Worm (Caenorhabditis elegans) whole organism, young adult: ENCODE measurements around the gene rab-1.

Experiments used
- B0336.3 ChIP-seq: fragments of 200-800 bp; sonication (Bioruptor generic); IDR thresholded peaks from 2 replicates; pipeline ENCODE4 v1.3.6; 2022; ENCODE audit warnings: missing genetic modification characterization, missing compliant biosample characterization
- F23B12.7 ChIP-seq: sonication (generic microtip); optimal IDR thresholded peaks from 2 replicates; lab custom pipeline; 2017; ENCODE audit warnings: missing genetic modification characterization, mild to moderate bottlenecking, missing compliant biosample characterization, antibody characterized with exemption, moderate library complexity; ENCODE audit not compliant: insufficient read depth
- F33H1.4 ChIP-seq: fragments of 200-800 bp; sonication (Bioruptor generic); IDR thresholded peaks from 2 replicates; pipeline ENCODE4 v1.3.6; 2022; ENCODE audit warnings: missing genetic modification reagents, missing genetic modification characterization, missing compliant biosample characterization
- F37B4.10 ChIP-seq: fragments of 200-800 bp; sonication (Bioruptor generic); IDR thresholded peaks from 2 replicates; pipeline ENCODE4 v1.3.6; 2022; ENCODE audit warnings: missing genetic modification characterization, missing compliant biosample characterization
- F39B2.1 ChIP-seq: fragments of 200-800 bp; sonication (Bioruptor generic); IDR thresholded peaks from 2 replicates; pipeline ENCODE4 v1.3.6; 2022; ENCODE audit warnings: missing genetic modification reagents, missing genetic modification characterization, missing compliant biosample characterization
- F52B5.7 ChIP-seq: sonication (generic microtip); optimal IDR thresholded peaks from 2 replicates; lab custom pipeline; 2016; ENCODE audit warnings: mild to moderate bottlenecking, missing genetic modification characterization, missing compliant biosample characterization
- F55B11.4 ChIP-seq: sonication (generic microtip); optimal IDR thresholded peaks from 2 replicates; lab custom pipeline; 2016; ENCODE audit warnings: missing compliant biosample characterization, missing genetic modification characterization, borderline replicate concordance; ENCODE audit not compliant: insufficient read depth
- T26A5.8 ChIP-seq: sonication (generic microtip); optimal IDR thresholded peaks from 2 replicates; lab custom pipeline; 2016; ENCODE audit warnings: missing genetic modification characterization, missing compliant biosample characterization
- Y53F4B.3 ChIP-seq: fragments of 200-800 bp; sonication (Bioruptor generic); IDR thresholded peaks from 2 replicates; pipeline ENCODE4 v1.3.6; 2022; ENCODE audit warnings: missing genetic modification reagents, missing genetic modification characterization, missing compliant biosample characterization
- Y79H2A.3 ChIP-seq: fragments of 200-800 bp; sonication (Bioruptor generic); conservative IDR thresholded peaks from 2 replicates; pipeline ENCODE4 v1.3.6; 2022; ENCODE audit warnings: missing genetic modification reagents, missing genetic modification characterization, missing compliant biosample characterization
- Y95B8A.8 ChIP-seq: fragments of 200-800 bp; sonication (Bioruptor generic); IDR thresholded peaks from 2 replicates; pipeline ENCODE4 v1.3.6; 2022; ENCODE audit warnings: missing genetic modification reagents, missing genetic modification characterization, missing compliant biosample characterization
- ama-1 ChIP-seq, 3 experiments: fragments of 150-350 bp in 1 of 3; sonication (generic microtip) in 2 of 3; optimal IDR thresholded peaks; 2 replicates each; lab custom pipeline; 2014 to 2018; ENCODE audit warnings: missing biosample characterization in 2 of 3, missing genetic modification characterization in 2 of 3, missing genetic modification reagents in 2 of 3
- aptf-2 ChIP-seq: fragments of 200-800 bp; sonication (Bioruptor generic); conservative IDR thresholded peaks from 2 replicates; pipeline ENCODE4 v1.3.6; 2022; ENCODE audit warnings: missing genetic modification reagents, missing genetic modification characterization, missing compliant biosample characterization
- aptf-3 ChIP-seq: fragments of 200-800 bp; sonication (Bioruptor generic); IDR thresholded peaks from 2 replicates; pipeline ENCODE4 v1.3.6; 2022; ENCODE audit warnings: missing genetic modification characterization, missing compliant biosample characterization
- bed-2 ChIP-seq: fragments of 200-800 bp; sonication (Bioruptor generic); IDR thresholded peaks from 2 replicates; pipeline ENCODE4 v1.3.6; 2022; ENCODE audit warnings: missing genetic modification reagents, missing genetic modification characterization, missing compliant biosample characterization
- cebp-1 ChIP-seq, 2 experiments: fragments of 200-800 bp in 1 of 2; sonication (Bioruptor generic) in 1 of 2; sonication (generic microtip) in 1 of 2; IDR thresholded peaks in 1 of 2; optimal IDR thresholded peaks in 1 of 2; 2 replicates each; pipeline versions ENCODE4 v1.3.6 to Lab custom; 2017 to 2022; ENCODE audit warnings: missing compliant biosample characterization in 2 of 2, missing genetic modification characterization in 2 of 2, mild to moderate bottlenecking in 1 of 2, missing genetic modification reagents in 1 of 2, moderate library complexity in 1 of 2
- cebp-2 ChIP-seq: fragments of 200-800 bp; sonication (Bioruptor generic); IDR thresholded peaks from 2 replicates; pipeline ENCODE4 v1.3.6; 2022; ENCODE audit warnings: missing genetic modification characterization, missing compliant biosample characterization
- ceh-100 ChIP-seq: fragments of 200-800 bp; sonication (Bioruptor generic); IDR thresholded peaks from 2 replicates; pipeline ENCODE4 v1.3.6; 2022; ENCODE audit warnings: missing genetic modification reagents, missing genetic modification characterization, missing compliant biosample characterization
- ceh-40 ChIP-seq: fragments of 200-800 bp; sonication (Bioruptor generic); IDR thresholded peaks from 2 replicates; pipeline ENCODE4 v1.3.6; 2022; ENCODE audit warnings: missing genetic modification characterization, missing compliant biosample characterization
- chd-7 ChIP-seq: sonication (generic microtip); optimal IDR thresholded peaks from 2 replicates; lab custom pipeline; 2016; ENCODE audit warnings: mild to moderate bottlenecking, missing genetic modification characterization, moderate library complexity, missing compliant biosample characterization
- dpff-1 ChIP-seq: sonication (generic microtip); optimal IDR thresholded peaks from 2 replicates; lab custom pipeline; 2017; ENCODE audit warnings: mild to moderate bottlenecking, missing genetic modification characterization, missing compliant biosample characterization
- egl-18 ChIP-seq: fragments of 200-800 bp; sonication (Bioruptor generic); IDR thresholded peaks from 2 replicates; pipeline ENCODE4 v1.3.6; 2022; ENCODE audit warnings: missing genetic modification reagents, missing genetic modification characterization, missing compliant biosample characterization
- egrh-3 ChIP-seq: fragments of 200-800 bp; sonication (Bioruptor generic); IDR thresholded peaks from 2 replicates; pipeline ENCODE4 v1.3.6; 2022; ENCODE audit warnings: missing genetic modification reagents, missing genetic modification characterization, missing compliant biosample characterization
- ets-4 ChIP-seq: fragments of 200-800 bp; sonication (Bioruptor generic); optimal IDR thresholded peaks from 2 replicates; lab custom pipeline; 2018; ENCODE audit warnings: mild to moderate bottlenecking, missing genetic modification characterization, missing compliant biosample characterization
- hlh-26 ChIP-seq: fragments of 200-800 bp; sonication (Bioruptor generic); conservative IDR thresholded peaks from 2 replicates; pipeline ENCODE4 v1.3.6; 2022; ENCODE audit warnings: missing genetic modification reagents, missing genetic modification characterization, missing compliant biosample characterization
- hrde-1 ChIP-seq: sonication (generic microtip); optimal IDR thresholded peaks from 2 replicates; lab custom pipeline; 2016; ENCODE audit warnings: missing genetic modification characterization, mild to moderate bottlenecking, missing compliant biosample characterization, moderate library complexity, missing genotype, missing genetic modification reagents, borderline replicate concordance
- hsf-1 ChIP-seq: fragments of 200-800 bp; sonication (Bioruptor generic); IDR thresholded peaks from 2 replicates; pipeline ENCODE4 v1.3.6; 2022; ENCODE audit warnings: missing genetic modification reagents, missing genetic modification characterization, missing compliant biosample characterization
- lin-35 ChIP-seq, 3 experiments: fragments of 150-350 bp in 2 of 3; sonication (generic microtip) in 1 of 3; optimal IDR thresholded peaks; 2 replicates each; lab custom pipeline; 2014 to 2018; ENCODE audit warnings: missing biosample characterization in 3 of 3, missing genetic modification characterization in 3 of 3, missing genetic modification reagents in 3 of 3
- lin-40 ChIP-seq: sonication (generic microtip); optimal IDR thresholded peaks from 2 replicates; lab custom pipeline; 2016; ENCODE audit warnings: missing genetic modification characterization, mild to moderate bottlenecking, missing compliant biosample characterization, missing genotype, missing genetic modification reagents
- madf-6 ChIP-seq: fragments of 200-800 bp; sonication (Bioruptor generic); IDR thresholded peaks from 2 replicates; pipeline ENCODE4 v1.3.6; 2022; ENCODE audit warnings: missing genetic modification reagents, missing genetic modification characterization, missing compliant biosample characterization
- nfya-1 ChIP-seq: sonication (generic microtip); optimal IDR thresholded peaks from 2 replicates; lab custom pipeline; 2017; ENCODE audit warnings: antibody characterized with exemption, missing compliant biosample characterization, missing genetic modification characterization, borderline replicate concordance; ENCODE audit not compliant: insufficient read depth
- nfyb-1 ChIP-seq: fragments of 200-800 bp; sonication (Bioruptor generic); IDR thresholded peaks from 2 replicates; pipeline ENCODE4 v1.3.6; 2022; ENCODE audit warnings: missing genetic modification reagents, missing genetic modification characterization, missing compliant biosample characterization
- nhr-120 ChIP-seq: fragments of 200-800 bp; sonication (Bioruptor generic); IDR thresholded peaks from 2 replicates; pipeline ENCODE4 v1.3.6; 2022; ENCODE audit warnings: missing genetic modification characterization, missing compliant biosample characterization
- repo-1 ChIP-seq: sonication (generic microtip); optimal IDR thresholded peaks from 2 replicates; lab custom pipeline; 2017; ENCODE audit warnings: mild to moderate bottlenecking, missing genetic modification characterization, missing compliant biosample characterization
- snpc-1.1 ChIP-seq: sonication (generic microtip); optimal IDR thresholded peaks from 2 replicates; lab custom pipeline; 2017; ENCODE audit warnings: missing genetic modification characterization, mild to moderate bottlenecking, missing compliant biosample characterization, antibody characterized with exemption, moderate library complexity, missing genotype, missing genetic modification reagents; ENCODE audit not compliant: insufficient read depth
- somi-1 ChIP-seq: fragments of 200-800 bp; sonication (Bioruptor generic); optimal IDR thresholded peaks from 2 replicates; lab custom pipeline; 2018; ENCODE audit warnings: mild to moderate bottlenecking, missing genetic modification characterization, missing compliant biosample characterization
- tbx-9 ChIP-seq: sonication (generic microtip); optimal IDR thresholded peaks from 2 replicates; lab custom pipeline; 2016; ENCODE audit warnings: borderline replicate concordance, missing genetic modification characterization, inconsistent platforms, missing compliant biosample characterization
- tlf-1 ChIP-seq: fragments of 200-800 bp; sonication (Bioruptor generic); optimal IDR thresholded peaks from 2 replicates; lab custom pipeline; 2018; ENCODE audit warnings: mild to moderate bottlenecking, missing genetic modification characterization, missing compliant biosample characterization
- xnd-1 ChIP-seq: sonication (generic microtip); optimal IDR thresholded peaks from 2 replicates; lab custom pipeline; 2016; ENCODE audit warnings: missing genotype, missing genetic modification reagents, missing genetic modification characterization, missing compliant biosample characterization
- zfh-2 ChIP-seq: fragments of 200-800 bp; sonication (Bioruptor generic); conservative IDR thresholded peaks from 2 replicates; pipeline ENCODE4 v1.3.6; 2022; ENCODE audit warnings: missing genetic modification reagents, missing genetic modification characterization, missing compliant biosample characterization
- zim-3 ChIP-seq: sonication (generic microtip); optimal IDR thresholded peaks from 2 replicates; lab custom pipeline; 2017; ENCODE audit warnings: mild to moderate bottlenecking, missing genetic modification characterization, moderate library complexity, missing compliant biosample characterization
- ztf-22 ChIP-seq: fragments of 200-800 bp; sonication (Bioruptor generic); optimal IDR thresholded peaks from 2 replicates; lab custom pipeline; 2018; ENCODE audit warnings: mild to moderate bottlenecking, missing genetic modification characterization, moderate library complexity, missing compliant biosample characterization
- ztf-25 ChIP-seq: fragments of 200-800 bp; sonication (Bioruptor generic); IDR thresholded peaks from 2 replicates; pipeline ENCODE4 v1.3.6; 2022; ENCODE audit warnings: missing genetic modification reagents, missing genetic modification characterization, missing compliant biosample characterization

rab-1 gene

DNA sequence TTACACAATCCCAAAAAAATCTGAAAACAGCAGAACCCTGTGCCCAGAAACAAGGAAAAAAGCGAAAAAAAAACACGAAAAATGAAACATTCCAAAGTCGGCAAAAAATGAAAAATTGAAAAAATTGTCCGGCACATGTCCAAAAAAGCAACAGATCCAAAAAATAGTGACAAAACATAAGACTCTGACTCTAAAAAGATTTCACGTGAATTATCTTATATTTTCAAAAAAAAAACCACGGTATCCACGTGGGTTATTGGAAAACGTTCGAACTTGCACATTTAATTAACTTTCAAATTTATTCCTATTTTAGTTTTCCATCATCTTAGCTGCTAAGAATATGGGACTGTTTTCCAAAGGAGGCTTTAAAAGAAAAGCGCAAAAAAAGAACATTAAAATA lies 6.8 kb upstream of the rab-1 start, which contains the start of gene Y75B7B.1:
TSS of gene Y75B7B.1 (plus strand) at position 301 of the 400 bp plus-strand sequence.
- TF ChIP-seq F39B2.1 (GFP tag; lab: Robert Waterston, UW) (no peak), ztf-25 (no peak), hrde-1 (tag; lab: Kevin White, UChicago) (no peak), F37B4.10 (GFP tag; lab: Robert Waterston, UW) (no peak), Y95B8A.8 (GFP tag; lab: Robert Waterston, UW) (no peak), hlh-26 (GFP tag; lab: Robert Waterston, UW) (no peak), nhr-120 (GFP tag; lab: Robert Waterston, UW) (no peak), Y79H2A.3 (GFP tag; lab: Robert Waterston, UW) (no peak), ceh-40 (GFP tag; lab: Robert Waterston, UW) (no peak), F33H1.4 (no peak), ama-1 (optimal IDR thresholded peaks at IDR 0.05; lab: Kevin White, UChicago) (no peak), ama-1 (GFP tag; optimal IDR thresholded peaks at IDR 0.05; lab: Kevin White, UChicago) (no peak), nfyb-1 (GFP tag; lab: Robert Waterston, UW) (no peak), ztf-22 (GFP tag; lab: Kevin White, UChicago) (no peak), cebp-1 (GFP tag; IDR thresholded peaks at IDR 0.05; lab: Robert Waterston, UW) (no peak), cebp-1 (tag; optimal IDR thresholded peaks at IDR 0.05; lab: Kevin White, UChicago) (no peak), T26A5.8 (tag; lab: Kevin White, UChicago) (no peak), zim-3 (no peak)

DNA sequence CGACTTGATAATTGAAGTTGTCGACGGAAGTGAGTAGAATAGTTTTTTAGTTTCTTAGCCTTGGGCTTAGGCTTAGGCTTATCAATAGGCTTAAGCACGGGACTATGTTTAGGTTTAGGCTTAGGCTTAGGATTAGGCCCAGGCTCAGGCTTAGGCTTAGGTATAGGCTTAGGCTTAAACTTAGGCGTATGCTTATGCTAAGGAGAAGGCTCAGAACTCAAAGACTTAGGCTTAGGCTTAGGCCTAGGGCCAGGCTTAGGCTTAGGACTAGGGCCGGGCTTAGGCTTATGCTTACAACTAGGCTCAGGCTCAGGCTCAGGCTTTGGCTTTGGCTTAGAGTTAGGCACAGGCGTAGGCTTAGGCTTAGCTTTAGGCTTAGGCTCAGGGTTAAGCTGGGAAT lies 2.8 kb upstream of the rab-1 start:
- no peak for TF ChIP-seq tbx-9 (tag; lab: Kevin White, UChicago)
- no peak for TF ChIP-seq bed-2 (GFP tag; lab: Robert Waterston, UW)
- TF ChIP-seq madf-6 (GFP tag; lab: Robert Waterston, UW) = no peak
- no peak for TF ChIP-seq somi-1 (GFP tag; lab: Kevin White, UChicago)

DNA sequence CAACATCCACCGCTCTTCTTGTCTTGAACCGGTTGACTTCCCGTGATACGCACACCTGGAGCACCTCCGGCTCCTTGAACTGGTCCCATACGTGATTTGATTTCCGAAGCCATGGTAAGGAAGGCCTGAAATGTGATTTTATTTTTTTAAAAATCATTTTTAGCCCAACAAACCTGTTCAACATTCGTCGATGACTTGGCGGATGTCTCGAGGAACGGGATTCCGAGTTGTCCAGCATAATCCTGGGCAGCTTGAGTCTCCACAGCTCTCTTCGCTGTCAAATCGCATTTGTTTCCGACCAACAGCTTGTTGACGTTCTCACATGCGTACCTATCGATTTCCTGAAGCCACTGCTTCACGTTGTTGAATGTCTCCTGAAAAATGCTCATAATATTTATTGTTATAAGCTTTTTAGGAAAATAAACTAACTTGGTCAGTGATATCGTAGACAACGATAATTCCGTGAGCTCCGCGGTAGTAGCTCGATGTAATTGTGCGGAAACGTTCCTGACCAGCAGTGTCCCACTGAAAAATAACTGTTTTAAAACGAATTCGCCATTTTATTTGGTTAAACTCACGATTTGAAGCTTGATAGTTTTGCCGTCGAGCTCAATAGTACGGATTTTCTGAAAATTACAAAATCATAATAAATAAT lies 584 bp downstream of the rab-1 start:
- TF ChIP-seq lin-40 (tag; lab: Kevin White, UChicago) (no peak), egl-18 (GFP tag; lab: Robert Waterston, UW) (no peak), madf-6 (GFP tag; lab: Robert Waterston, UW) (no peak; the same call in 1 of the 2 replicates), zfh-2 (GFP tag; lab: Robert Waterston, UW) (no peak), F55B11.4 (tag; lab: Kevin White, UChicago) (no peak), tlf-1 (GFP tag; lab: Kevin White, UChicago) (no peak), nfya-1 (no peak), cebp-2 (GFP tag; lab: Robert Waterston, UW) (0 out of 2 replicates have a peak, but pooled peaks have one; percentile 7), ets-4 (GFP tag; lab: Kevin White, UChicago) (no peak), repo-1 (tag; lab: Kevin White, UChicago) (peak; percentile 61), B0336.3 (0 out of 2 replicates have a peak, but pooled peaks have one; percentile 9), ztf-25 (no peak), chd-7 (no peak), lin-35 (GFP tag; optimal IDR thresholded peaks at IDR 0.05; lab: Kevin White, UChicago) (no peak), aptf-3 (GFP tag; lab: Robert Waterston, UW) (0 out of 2 replicates have a peak, but pooled peaks have one; percentile 42), F52B5.7 (tag; lab: Kevin White, UChicago) (no peak), snpc-1.1 (tag; lab: Kevin White, UChicago) (no peak), ceh-100 (no peak), hsf-1 (GFP tag; lab: Robert Waterston, UW) (0 out of 2 replicates have a peak, but pooled peaks have one; percentile 52), dpff-1 (tag; lab: Kevin White, UChicago) (peak; percentile 18), Y53F4B.3 (no peak), aptf-2 (GFP tag; lab: Robert Waterston, UW) (no peak), egrh-3 (GFP tag; lab: Robert Waterston, UW) (no peak), F23B12.7 (tag; lab: Kevin White, UChicago) (no peak), xnd-1 (tag; lab: Kevin White, UChicago) (no peak)
